Worm (Caenorhabditis elegans): ENCODE results near the gene ZK899.7.
A peak's percentile ranks its signal among the peaks of the same experiment; 100 is the strongest.

ZK899.7 gene

ce11 chrX:9405922-9406321 lies 43.3 kb downstream of the ZK899.7 start:
- TF ChIP-seq mab-9 (GFP tag; IDR thresholded peaks at IDR 0.05) = no peak
- TF ChIP-seq blmp-1 (tag; optimal IDR thresholded peaks at IDR 0.05) = peak; percentile 31
- TF ChIP-seq lin-14 (GFP tag; optimal IDR thresholded peaks at IDR 0.05) = peak; percentile 28
- TF ChIP-seq snu-23 (GFP tag; optimal IDR thresholded peaks at IDR 0.05) = no peak
- no peak for TF ChIP-seq nhr-20 (tag; optimal IDR thresholded peaks at IDR 0.05)
- TF ChIP-seq nhr-85 (tag) = peak; percentile 39

ce11 chrX:9403622-9404255 lies 45.5 kb downstream of the ZK899.7 start:
- TF ChIP-seq elt-3 (tag; optimal IDR thresholded peaks at IDR 0.05) (peak in 5 of 6 experiments; percentile 40 to 82 (median 52)), ceh-82 (tag; optimal IDR thresholded peaks at IDR 0.05) (no peak), jun-1 (tag; optimal IDR thresholded peaks at IDR 0.05) (no peak), unc-62 (GFP tag; optimal IDR thresholded peaks at IDR 0.05) (no peak), hlh-17 (GFP tag; optimal IDR thresholded peaks at IDR 0.05; ENCODE audit: borderline replicate concordance) (no peak), sptf-1 (tag; optimal IDR thresholded peaks at IDR 0.05) (no peak), unc-98 (GFP tag; IDR thresholded peaks at IDR 0.05) (no peak), xbp-1 (tag; optimal IDR thresholded peaks at IDR 0.05) (no peak), mdl-1 (tag; optimal IDR thresholded peaks at IDR 0.05) (no peak), lin-14 (GFP tag; optimal IDR thresholded peaks at IDR 0.05) (peak; percentile 68), mef-2 (tag; optimal IDR thresholded peaks at IDR 0.05) (no peak), tlp-1 (tag; optimal IDR thresholded peaks at IDR 0.05) (no peak), nhr-237 (tag; optimal IDR thresholded peaks at IDR 0.05) (no peak), nhr-84 (tag; optimal IDR thresholded peaks at IDR 0.05) (no peak), nhr-11 (tag; optimal IDR thresholded peaks at IDR 0.05) (no peak), egl-13 (tag; optimal IDR thresholded peaks at IDR 0.05) (no peak), ztf-4 (tag; optimal IDR thresholded peaks at IDR 0.05) (no peak), alr-1 (tag; optimal IDR thresholded peaks at IDR 0.05; ENCODE audit: borderline replicate concordance) (no peak), swsn-7 (tag; optimal IDR thresholded peaks at IDR 0.05) (no peak), pqm-1 (tag; optimal IDR thresholded peaks at IDR 0.05) (no peak), fkh-10 (GFP tag; optimal IDR thresholded peaks at IDR 0.05) (no peak), sox-4 (tag; optimal IDR thresholded peaks at IDR 0.05) (no peak), zag-1 (tag; optimal IDR thresholded peaks at IDR 0.05) (no peak), lin-39 (tag; optimal IDR thresholded peaks at IDR 0.05) (no peak), ceh-63 (GFP tag; optimal IDR thresholded peaks at IDR 0.05) (no peak), lsy-2 (tag; optimal IDR thresholded peaks at IDR 0.05) (peak; percentile 14 to 20), ceh-90 (tag; optimal IDR thresholded peaks at IDR 0.05) (no peak), nhr-71 (tag; optimal IDR thresholded peaks at IDR 0.05) (peak; percentile 37), hpl-2 (GFP tag; optimal IDR thresholded peaks at IDR 0.05) (no peak), nhr-77 (tag; optimal IDR thresholded peaks at IDR 0.05) (no peak), tbx-2 (tag; optimal IDR thresholded peaks at IDR 0.05) (no peak), pag-3 (tag; optimal IDR thresholded peaks at IDR 0.05; ENCODE audit: borderline replicate concordance, insufficient read depth) (no peak), grh-1 (GFP tag; IDR thresholded peaks at IDR 0.05) (peak; percentile 48; the same call in 1 of the 2 replicates), ets-5 (GFP tag; IDR thresholded peaks at IDR 0.05) (no peak), pax-3 (tag; optimal IDR thresholded peaks at IDR 0.05) (no peak), nhr-19 (GFP tag; conservative IDR thresholded peaks at IDR 0.05) (0 out of 2 replicates have a peak, but pooled peaks have one; percentile 12), nhr-28 (tag; optimal IDR thresholded peaks at IDR 0.05) (no peak), nhr-12 (tag; optimal IDR thresholded peaks at IDR 0.05) (no peak), ceh-88 (GFP tag; IDR thresholded peaks at IDR 0.05) (no peak), egl-27 (tag; optimal IDR thresholded peaks at IDR 0.05) (no peak), nhr-85 (tag) (peak; percentile 93), F16B12.6 (tag; optimal IDR thresholded peaks at IDR 0.05) (no peak), efl-1 (optimal IDR thresholded peaks at IDR 0.05) (no peak), efl-1 (GFP tag; optimal IDR thresholded peaks at IDR 0.05 in 1 of 2) (no peak), lin-35 (GFP tag; optimal IDR thresholded peaks at IDR 0.05) (peak in 1 of 2 experiments; percentile 46), snu-23 (GFP tag; optimal IDR thresholded peaks at IDR 0.05) (peak; percentile 35), C34B4.2 (tag; optimal IDR thresholded peaks at IDR 0.05) (no peak), zip-4 (GFP tag; optimal IDR thresholded peaks at IDR 0.05) (no peak)

Data from whole organism, L1 larva.